Worm (Caenorhabditis elegans) whole organism, young adult: ENCODE measurements around the gene sre-7.

Source experiments
- C06A6.2 ChIP-seq: fragments of 200-800 bp; sonication (Bioruptor generic); conservative IDR thresholded peaks from 2 replicates; pipeline ENCODE4 v1.3.6; 2022; ENCODE audit warnings: missing genetic modification characterization, missing compliant biosample characterization
- C17E4.6 ChIP-seq: fragments of 200-800 bp; sonication (Bioruptor generic); IDR thresholded peaks from 2 replicates; pipeline ENCODE4 v1.3.6; 2022; ENCODE audit warnings: missing genetic modification reagents, missing genetic modification characterization, missing compliant biosample characterization
- F55B11.4 ChIP-seq: sonication (generic microtip); optimal IDR thresholded peaks from 2 replicates; lab custom pipeline; 2016; ENCODE audit warnings: missing compliant biosample characterization, missing genetic modification characterization, borderline replicate concordance; ENCODE audit not compliant: insufficient read depth
- F57A8.1 ChIP-seq: fragments of 200-800 bp; sonication (Bioruptor generic); optimal IDR thresholded peaks from 2 replicates; lab custom pipeline; 2018; ENCODE audit warnings: mild to moderate bottlenecking, missing genetic modification characterization, moderate library complexity, missing compliant biosample characterization
- T07F8.4 ChIP-seq: sonication (generic microtip); optimal IDR thresholded peaks from 2 replicates; lab custom pipeline; 2016; ENCODE audit warnings: mild to moderate bottlenecking, missing genetic modification characterization, moderate library complexity, missing compliant biosample characterization
- T26A5.8 ChIP-seq: sonication (generic microtip); optimal IDR thresholded peaks from 2 replicates; lab custom pipeline; 2016; ENCODE audit warnings: missing genetic modification characterization, missing compliant biosample characterization
- Y53F4B.3 ChIP-seq: fragments of 200-800 bp; sonication (Bioruptor generic); IDR thresholded peaks from 2 replicates; pipeline ENCODE4 v1.3.6; 2022; ENCODE audit warnings: missing genetic modification reagents, missing genetic modification characterization, missing compliant biosample characterization
- Y56A3A.18 ChIP-seq: fragments of 200-800 bp; sonication (Bioruptor generic); IDR thresholded peaks from 2 replicates; pipeline ENCODE4 v1.3.6; 2022; ENCODE audit warnings: missing genetic modification reagents, missing genetic modification characterization, missing compliant biosample characterization
- Y67H2A.10 ChIP-seq: fragments of 200-800 bp; sonication (Bioruptor generic); conservative IDR thresholded peaks from 2 replicates; pipeline ENCODE4 v1.3.6; 2022; ENCODE audit warnings: missing genetic modification reagents, missing genetic modification characterization, missing compliant biosample characterization
- Y79H2A.3 ChIP-seq: fragments of 200-800 bp; sonication (Bioruptor generic); conservative IDR thresholded peaks from 2 replicates; pipeline ENCODE4 v1.3.6; 2022; ENCODE audit warnings: missing genetic modification reagents, missing genetic modification characterization, missing compliant biosample characterization
- Y95B8A.8 ChIP-seq: fragments of 200-800 bp; sonication (Bioruptor generic); IDR thresholded peaks from 2 replicates; pipeline ENCODE4 v1.3.6; 2022; ENCODE audit warnings: missing genetic modification reagents, missing genetic modification characterization, missing compliant biosample characterization
- ZK185.1 ChIP-seq: sonication (generic microtip); optimal IDR thresholded peaks from 2 replicates; lab custom pipeline; 2016; ENCODE audit warnings: mild to moderate bottlenecking, missing genetic modification characterization, missing compliant biosample characterization; ENCODE audit not compliant: poor library complexity, severe bottlenecking
- ama-1 ChIP-seq, 3 experiments: fragments of 150-350 bp in 1 of 3; sonication (generic microtip) in 2 of 3; optimal IDR thresholded peaks; 2 replicates each; lab custom pipeline; 2014 to 2018; ENCODE audit warnings: missing biosample characterization in 2 of 3, missing genetic modification characterization in 2 of 3, missing genetic modification reagents in 2 of 3
- aptf-3 ChIP-seq: fragments of 200-800 bp; sonication (Bioruptor generic); IDR thresholded peaks from 2 replicates; pipeline ENCODE4 v1.3.6; 2022; ENCODE audit warnings: missing genetic modification characterization, missing compliant biosample characterization
- atf-7 ChIP-seq: sonication (generic microtip); optimal IDR thresholded peaks from 2 replicates; lab custom pipeline; 2017; ENCODE audit warnings: mild to moderate bottlenecking, missing genetic modification characterization, missing compliant biosample characterization
- athp-1 ChIP-seq: sonication (generic microtip); optimal IDR thresholded peaks from 2 replicates; lab custom pipeline; 2017; ENCODE audit warnings: mild to moderate bottlenecking, missing genetic modification characterization, missing compliant biosample characterization
- attf-5 ChIP-seq: fragments of 200-800 bp; sonication (Bioruptor generic); optimal IDR thresholded peaks from 2 replicates; lab custom pipeline; 2018; ENCODE audit warnings: mild to moderate bottlenecking, missing genetic modification characterization, missing compliant biosample characterization
- attf-6 ChIP-seq: fragments of 200-800 bp; sonication (Bioruptor generic); IDR thresholded peaks from 2 replicates; pipeline ENCODE4 v1.3.6; 2022; ENCODE audit warnings: missing genetic modification reagents, missing genetic modification characterization, missing compliant biosample characterization
- bed-1 ChIP-seq: fragments of 200-800 bp; sonication (Bioruptor generic); IDR thresholded peaks from 2 replicates; pipeline ENCODE4 v1.3.6; 2022; ENCODE audit warnings: missing genetic modification reagents, missing genetic modification characterization, missing compliant biosample characterization
- ceh-40 ChIP-seq: fragments of 200-800 bp; sonication (Bioruptor generic); IDR thresholded peaks from 2 replicates; pipeline ENCODE4 v1.3.6; 2022; ENCODE audit warnings: missing genetic modification characterization, missing compliant biosample characterization
- ceh-58 ChIP-seq: fragments of 200-800 bp; sonication (Bioruptor generic); IDR thresholded peaks from 2 replicates; pipeline ENCODE4 v1.3.6; 2022; ENCODE audit warnings: missing genetic modification characterization, missing compliant biosample characterization
- ceh-79 ChIP-seq: sonication (generic microtip); optimal IDR thresholded peaks from 2 replicates; lab custom pipeline; 2017; ENCODE audit warnings: mild to moderate bottlenecking, missing genetic modification characterization, missing compliant biosample characterization
- dox-1 ChIP-seq: fragments of 200-800 bp; sonication (Bioruptor generic); IDR thresholded peaks from 2 replicates; pipeline ENCODE4 v1.3.6; 2022; ENCODE audit warnings: missing genetic modification reagents, missing genetic modification characterization, missing compliant biosample characterization
- dpff-1 ChIP-seq: sonication (generic microtip); optimal IDR thresholded peaks from 2 replicates; lab custom pipeline; 2017; ENCODE audit warnings: mild to moderate bottlenecking, missing genetic modification characterization, missing compliant biosample characterization
- efl-1 ChIP-seq: fragments of 150-350 bp; optimal IDR thresholded peaks from 2 replicates; lab custom pipeline; 2014; ENCODE audit warnings: missing biosample characterization, missing genetic modification reagents, missing genetic modification characterization
- ekl-4 ChIP-seq: fragments of 200-800 bp; sonication (Bioruptor generic); IDR thresholded peaks from 2 replicates; pipeline ENCODE4 v1.3.6; 2022; ENCODE audit warnings: missing genetic modification reagents, missing genetic modification characterization, missing compliant biosample characterization
- ets-4 ChIP-seq: fragments of 200-800 bp; sonication (Bioruptor generic); optimal IDR thresholded peaks from 2 replicates; lab custom pipeline; 2018; ENCODE audit warnings: mild to moderate bottlenecking, missing genetic modification characterization, missing compliant biosample characterization
- him-1 ChIP-seq: sonication (generic microtip); optimal IDR thresholded peaks from 2 replicates; lab custom pipeline; 2016; ENCODE audit warnings: missing genotype, missing genetic modification reagents, missing genetic modification characterization, missing compliant biosample characterization
- hlh-12 ChIP-seq: sonication (generic microtip); optimal IDR thresholded peaks from 2 replicates; lab custom pipeline; 2016; ENCODE audit warnings: missing genetic modification characterization, missing compliant biosample characterization
- lag-1 ChIP-seq: fragments of 200-800 bp; sonication (Bioruptor generic); IDR thresholded peaks from 2 replicates; pipeline ENCODE4 v1.3.6; 2022; ENCODE audit warnings: missing genetic modification reagents, missing genetic modification characterization, missing compliant biosample characterization
- let-526 ChIP-seq: fragments of 200-800 bp; sonication (Bioruptor generic); IDR thresholded peaks from 2 replicates; pipeline ENCODE4 v1.3.6; 2022; ENCODE audit warnings: missing genetic modification reagents, missing genetic modification characterization, missing compliant biosample characterization
- lin-26 ChIP-seq: fragments of 200-800 bp; sonication (Bioruptor generic); IDR thresholded peaks from 2 replicates; pipeline ENCODE4 v1.3.6; 2022; ENCODE audit warnings: missing genetic modification reagents, missing genetic modification characterization, missing compliant biosample characterization
- lin-35 ChIP-seq, 3 experiments: fragments of 150-350 bp in 2 of 3; sonication (generic microtip) in 1 of 3; optimal IDR thresholded peaks; 2 replicates each; lab custom pipeline; 2014 to 2018; ENCODE audit warnings: missing biosample characterization in 3 of 3, missing genetic modification characterization in 3 of 3, missing genetic modification reagents in 3 of 3
- lsy-27 ChIP-seq: sonication (generic microtip); optimal IDR thresholded peaks from 2 replicates; lab custom pipeline; 2017; ENCODE audit warnings: missing genetic modification characterization, mild to moderate bottlenecking, missing compliant biosample characterization, antibody characterized with exemption, missing genotype, borderline replicate concordance; ENCODE audit not compliant: insufficient read depth
- mcd-1 ChIP-seq: fragments of 200-800 bp; sonication (Bioruptor generic); IDR thresholded peaks from 2 replicates; pipeline ENCODE4 v1.3.6; 2022; ENCODE audit warnings: missing genetic modification reagents, missing genetic modification characterization, missing compliant biosample characterization
- nfya-2 ChIP-seq: fragments of 200-800 bp; sonication (Bioruptor generic); IDR thresholded peaks from 2 replicates; pipeline ENCODE4 v1.3.6; 2022; ENCODE audit warnings: missing genetic modification reagents, missing genetic modification characterization, missing compliant biosample characterization
- nhr-120 ChIP-seq: fragments of 200-800 bp; sonication (Bioruptor generic); IDR thresholded peaks from 2 replicates; pipeline ENCODE4 v1.3.6; 2022; ENCODE audit warnings: missing genetic modification characterization, missing compliant biosample characterization
- nhr-179 ChIP-seq: sonication (generic microtip); optimal IDR thresholded peaks from 2 replicates; lab custom pipeline; 2016; ENCODE audit warnings: mild to moderate bottlenecking, missing genetic modification characterization, missing compliant biosample characterization
- nhr-90 ChIP-seq: sonication (generic microtip); optimal IDR thresholded peaks from 2 replicates; lab custom pipeline; 2016; ENCODE audit warnings: missing genotype, mild to moderate bottlenecking, missing genetic modification characterization, missing compliant biosample characterization
- pbrm-1 ChIP-seq: fragments of 200-800 bp; sonication (Bioruptor generic); IDR thresholded peaks from 2 replicates; pipeline ENCODE4 v1.3.6; 2022; ENCODE audit warnings: missing genetic modification reagents, missing genetic modification characterization, missing compliant biosample characterization
- rpc-1 ChIP-seq, 2 experiments: fragments of 150-350 bp in 1 of 2; sonication (generic microtip) in 1 of 2; optimal IDR thresholded peaks; 2 replicates each; lab custom pipeline; 2014 to 2018; ENCODE audit warnings: missing biosample characterization in 1 of 2, missing genetic modification characterization in 1 of 2, missing genetic modification reagents in 1 of 2, missing genotype in 1 of 2
- sea-2 ChIP-seq: fragments of 200-800 bp; sonication (Bioruptor generic); IDR thresholded peaks from 2 replicates; pipeline ENCODE4 v1.3.6; 2022; ENCODE audit warnings: missing genetic modification characterization, missing compliant biosample characterization
- tbx-9 ChIP-seq: sonication (generic microtip); optimal IDR thresholded peaks from 2 replicates; lab custom pipeline; 2016; ENCODE audit warnings: borderline replicate concordance, missing genetic modification characterization, inconsistent platforms, missing compliant biosample characterization
- tlf-1 ChIP-seq: fragments of 200-800 bp; sonication (Bioruptor generic); optimal IDR thresholded peaks from 2 replicates; lab custom pipeline; 2018; ENCODE audit warnings: mild to moderate bottlenecking, missing genetic modification characterization, missing compliant biosample characterization
- unc-130 ChIP-seq: sonication (generic microtip); optimal IDR thresholded peaks from 2 replicates; lab custom pipeline; 2016; ENCODE audit warnings: missing genetic modification reagents, missing genetic modification characterization, missing compliant biosample characterization
- unc-62 ChIP-seq: fragments of 150-350 bp; optimal IDR thresholded peaks from 2 replicates; lab custom pipeline; 2014; ENCODE audit warnings: missing biosample characterization, missing genetic modification reagents, missing genetic modification characterization
- ztf-22 ChIP-seq: fragments of 200-800 bp; sonication (Bioruptor generic); optimal IDR thresholded peaks from 2 replicates; lab custom pipeline; 2018; ENCODE audit warnings: mild to moderate bottlenecking, missing genetic modification characterization, moderate library complexity, missing compliant biosample characterization
- ztf-28 ChIP-seq: fragments of 200-800 bp; sonication (Bioruptor generic); IDR thresholded peaks from 2 replicates; pipeline ENCODE4 v1.3.6; 2022; ENCODE audit warnings: missing genetic modification reagents, missing genetic modification characterization, missing compliant biosample characterization
- ztf-3 ChIP-seq: fragments of 200-800 bp; sonication (Bioruptor generic); optimal IDR thresholded peaks from 2 replicates; lab custom pipeline; 2018; ENCODE audit warnings: mild to moderate bottlenecking, missing genetic modification characterization, missing compliant biosample characterization

Gene sre-7

ce11 chrV:14200086-14200485 lies 43.9 kb upstream of the sre-7 start (continued):
- TF ChIP-seq T07F8.4 (tag; lab: Kevin White, UChicago): peak; percentile 16
- no peak for TF ChIP-seq Y95B8A.8 (GFP tag; lab: Robert Waterston, UW)
- TF ChIP-seq tlf-1: peak; percentile 68
- no peak for TF ChIP-seq rpc-1 (optimal IDR thresholded peaks at IDR 0.05; lab: Kevin White, UChicago)
- no peak for TF ChIP-seq rpc-1 (tag; optimal IDR thresholded peaks at IDR 0.05; lab: Kevin White, UChicago)
- TF ChIP-seq let-526 (GFP tag; lab: Robert Waterston, UW): peak; percentile 76
- no peak for TF ChIP-seq Y56A3A.18 (GFP tag; lab: Robert Waterston, UW)
- TF ChIP-seq lin-26 (GFP tag; lab: Robert Waterston, UW): peak; percentile 66; the same call in 1 of the 2 replicates
- no peak for TF ChIP-seq unc-130 (GFP tag; lab: Kevin White, UChicago)
- peak in 1 of 3 experiments; percentile 84 for TF ChIP-seq lin-35 (GFP tag; optimal IDR thresholded peaks at IDR 0.05; lab: Kevin White, UChicago)
- no peak for TF ChIP-seq C17E4.6 (GFP tag; lab: Robert Waterston, UW)
- TF ChIP-seq ceh-79 (tag; lab: Kevin White, UChicago): no peak
- peak; percentile 65 for TF ChIP-seq nhr-90 (tag; lab: Kevin White, UChicago)
- no peak for TF ChIP-seq lag-1 (GFP tag; lab: Robert Waterston, UW)
- TF ChIP-seq ama-1 (optimal IDR thresholded peaks at IDR 0.05; lab: Kevin White, UChicago): no peak
- no peak for TF ChIP-seq ama-1 (GFP tag; optimal IDR thresholded peaks at IDR 0.05; lab: Kevin White, UChicago)
- no peak for TF ChIP-seq ztf-28 (GFP tag; lab: Robert Waterston, UW)
- TF ChIP-seq atf-7: peak; percentile 93
- no peak for TF ChIP-seq F55B11.4 (tag; lab: Kevin White, UChicago)
- TF ChIP-seq bed-1 (GFP tag; lab: Robert Waterston, UW): no peak
- peak; percentile 82 for TF ChIP-seq pbrm-1
- peak; percentile 45 for TF ChIP-seq ets-4 (GFP tag; lab: Kevin White, UChicago)
- TF ChIP-seq nhr-120 (GFP tag; lab: Robert Waterston, UW): no peak
- TF ChIP-seq athp-1 (tag; lab: Kevin White, UChicago): peak; percentile 41
- TF ChIP-seq Y67H2A.10 (GFP tag; lab: Robert Waterston, UW): 0 out of 2 replicates have a peak, but pooled peaks have one; percentile 6
- TF ChIP-seq Y79H2A.3: no peak
- no peak for TF ChIP-seq nhr-179 (tag; lab: Kevin White, UChicago)
- TF ChIP-seq ztf-22 (GFP tag; lab: Kevin White, UChicago): peak; percentile 82
- TF ChIP-seq lsy-27 (tag; lab: Kevin White, UChicago): no peak
- no peak for TF ChIP-seq efl-1 (GFP tag; lab: Kevin White, UChicago)
- peak; percentile 97 for TF ChIP-seq attf-5 (GFP tag; lab: Kevin White, UChicago)
- TF ChIP-seq ztf-3 (GFP tag; lab: Kevin White, UChicago): peak; percentile 53
- no peak for TF ChIP-seq him-1
- no peak for TF ChIP-seq tbx-9 (tag; lab: Kevin White, UChicago)
- TF ChIP-seq mcd-1 (GFP tag; lab: Robert Waterston, UW): peak; percentile 78
- no peak for TF ChIP-seq aptf-3 (GFP tag; lab: Robert Waterston, UW)
- TF ChIP-seq T26A5.8: no peak
- TF ChIP-seq ceh-58 (GFP tag; lab: Robert Waterston, UW): no peak
- peak; percentile 50 for TF ChIP-seq ZK185.1 (tag; lab: Kevin White, UChicago)
- no peak for TF ChIP-seq hlh-12 (tag; lab: Kevin White, UChicago)
- no peak for TF ChIP-seq F57A8.1 (GFP tag; lab: Kevin White, UChicago)
- TF ChIP-seq unc-62: peak; percentile 36
- no peak for TF ChIP-seq sea-2 (GFP tag; lab: Robert Waterston, UW)
- 0 out of 2 replicates have a peak, but pooled peaks have one; percentile 51 for TF ChIP-seq ekl-4 (GFP tag; lab: Robert Waterston, UW)
- TF ChIP-seq ceh-40: no peak
- no peak for TF ChIP-seq attf-6 (GFP tag; lab: Robert Waterston, UW)
- peak; percentile 85 for TF ChIP-seq dox-1 (GFP tag; lab: Robert Waterston, UW)
- no peak for TF ChIP-seq dpff-1 (tag; lab: Kevin White, UChicago)
- TF ChIP-seq Y53F4B.3: no peak
- TF ChIP-seq C06A6.2 (GFP tag; lab: Robert Waterston, UW): peak; percentile 82
- no peak for TF ChIP-seq nfya-2 (GFP tag; lab: Robert Waterston, UW)
